Worm (Caenorhabditis elegans): Measurements from ENCODE around the gene dpy-6.

- TF ChIP-seq flt-1 (GFP tag; IDR thresholded peaks at IDR 0.05) (no peak), tbx-11 (GFP tag; IDR thresholded peaks at IDR 0.05) (no peak), hmbx-1 (tag; optimal IDR thresholded peaks at IDR 0.05) (no peak)
These were observed 37.7 kb downstream of the dpy-6 start for ce11 chrX:8417727-8418126.

Measured in whole organism, early embryonic.